Fruit fly (Drosophila melanogaster) whole organism, embryonic: ENCODE measurements around the gene CG31189.

Source experiments
- Ada2b ChIP-seq: fragments of 200-800 bp; sonication (Bioruptor generic); IDR thresholded peaks from 2 replicates; pipeline ENCODE4 v1.3.6; 2022; ENCODE audit warnings: missing biosample characterization, missing genetic modification characterization
- CG10462 ChIP-seq: fragments of 200-800 bp; sonication (Bioruptor generic); optimal IDR thresholded peaks from 2 replicates; lab custom pipeline; 2016; ENCODE audit warnings: missing biosample characterization, missing genetic modification characterization
- CG10565 ChIP-seq: fragments of 200-800 bp; sonication (Bioruptor generic); optimal IDR thresholded peaks from 3 replicates; lab custom pipeline; 2016; ENCODE audit warnings: missing biosample characterization, mild to moderate bottlenecking, missing genetic modification characterization
- CG12659 ChIP-seq: fragments of 200-800 bp; sonication (Bioruptor generic); optimal IDR thresholded peaks from 3 replicates; lab custom pipeline; 2017; ENCODE audit warnings: mild to moderate bottlenecking, missing biosample characterization, missing genetic modification reagents, missing genetic modification characterization
- CG1647 ChIP-seq: fragments of 200-800 bp; sonication (Bioruptor generic); optimal IDR thresholded peaks from 3 replicates; lab custom pipeline; 2016; ENCODE audit warnings: missing biosample characterization, missing genetic modification characterization
- CG17328 ChIP-seq: fragments of 200-800 bp; sonication (Bioruptor generic); IDR thresholded peaks from 2 replicates; pipeline ENCODE4 v1.3.6; 2022; ENCODE audit warnings: missing biosample characterization, missing genetic modification characterization
- CG18599 ChIP-seq: fragments of 200-800 bp; sonication (Bioruptor generic); optimal IDR thresholded peaks from 3 replicates; lab custom pipeline; 2017; ENCODE audit warnings: missing biosample characterization, missing genetic modification characterization, mild to moderate bottlenecking, moderate library complexity, missing genetic modification reagents
- CG4404 ChIP-seq: fragments of 200-800 bp; sonication (Bioruptor generic); IDR thresholded peaks from 2 replicates; pipeline ENCODE4 v1.3.6; 2022; ENCODE audit warnings: missing biosample characterization, missing genetic modification characterization
- CG6175 ChIP-seq: fragments of 200-800 bp; sonication (Bioruptor generic); IDR thresholded peaks from 3 replicates; pipeline ENCODE4 v1.3.6; 2022; ENCODE audit warnings: missing biosample characterization, missing genetic modification characterization
- CG6765 ChIP-seq: fragments of 200-800 bp; sonication (Bioruptor generic); optimal IDR thresholded peaks from 3 replicates; lab custom pipeline; 2017; ENCODE audit warnings: missing biosample characterization, mild to moderate bottlenecking, missing genetic modification characterization
- CG7357 ChIP-seq: fragments of 200-800 bp; sonication (Bioruptor generic); IDR thresholded peaks from 3 replicates; pipeline ENCODE4 v1.3.6; 2022; ENCODE audit warnings: missing biosample characterization, missing genetic modification characterization
- CG7987 ChIP-seq: fragments of 200-800 bp; sonication (Bioruptor generic); optimal IDR thresholded peaks from 2 replicates; lab custom pipeline; 2018; ENCODE audit warnings: missing biosample characterization, mild to moderate bottlenecking, missing genetic modification characterization, moderate library complexity
- CG8924 ChIP-seq: fragments of 200-800 bp; optimal IDR thresholded peaks from 3 replicates; lab custom pipeline; 2019; ENCODE audit warnings: missing biosample characterization, mild to moderate bottlenecking, missing genetic modification characterization, moderate library complexity
- Dad ChIP-seq: fragments of 200-800 bp; sonication (Bioruptor generic); optimal IDR thresholded peaks from 3 replicates; lab custom pipeline; 2016; ENCODE audit warnings: missing biosample characterization, missing genetic modification characterization
- Dip3 ChIP-seq: fragments of 200-800 bp; sonication (Bioruptor generic); optimal IDR thresholded peaks from 3 replicates; lab custom pipeline; 2016; ENCODE audit warnings: missing biosample characterization, missing genetic modification characterization
- E2f2 ChIP-seq: fragments of 200-800 bp; sonication (Bioruptor generic); IDR thresholded peaks from 2 replicates; pipeline ENCODE4 v1.3.6; 2022; ENCODE audit warnings: missing biosample characterization, missing genetic modification characterization
- HLH54F ChIP-seq: fragments of 200-800 bp; sonication (Bioruptor generic); optimal IDR thresholded peaks from 3 replicates; lab custom pipeline; 2016; ENCODE audit warnings: missing biosample characterization, missing genetic modification characterization
- Hmr ChIP-seq: fragments of 200-800 bp; sonication (Bioruptor generic); optimal IDR thresholded peaks from 3 replicates; lab custom pipeline; 2017; ENCODE audit warnings: mild to moderate bottlenecking, missing biosample characterization, missing genetic modification reagents, missing genetic modification characterization
- MTF-1 ChIP-seq: fragments of 200-800 bp; sonication (Bioruptor generic); optimal IDR thresholded peaks from 2 replicates; lab custom pipeline; 2018; ENCODE audit warnings: missing biosample characterization, mild to moderate bottlenecking, missing genetic modification characterization, borderline replicate concordance
- NC2β ChIP-seq: fragments of 200-800 bp; sonication (Bioruptor generic); optimal IDR thresholded peaks from 2 replicates; lab custom pipeline; 2016; ENCODE audit warnings: missing biosample characterization, missing genetic modification characterization
- NFAT ChIP-seq: fragments of 200-800 bp; sonication (Bioruptor generic); IDR thresholded peaks from 2 replicates; pipeline ENCODE4 v1.3.6; 2022; ENCODE audit warnings: missing biosample characterization, missing genetic modification characterization
- PHDP ChIP-seq: fragments of 200-800 bp; sonication (Bioruptor generic); optimal IDR thresholded peaks from 3 replicates; lab custom pipeline; 2018; ENCODE audit warnings: missing biosample characterization, mild to moderate bottlenecking, missing genetic modification characterization, moderate library complexity
- Xrp1 ChIP-seq: fragments of 200-800 bp; sonication (Bioruptor generic); IDR thresholded peaks from 2 replicates; pipeline ENCODE4 v1.3.6; 2022; ENCODE audit warnings: missing biosample characterization, missing genetic modification characterization
- YL-1 ChIP-seq: fragments of 200-800 bp; sonication (Bioruptor generic); optimal IDR thresholded peaks from 3 replicates; lab custom pipeline; 2017; ENCODE audit warnings: missing biosample characterization, mild to moderate bottlenecking, missing genetic modification characterization
- bcd ChIP-seq: fragments of 200-800 bp; sonication (Bioruptor generic); optimal IDR thresholded peaks from 2 replicates; lab custom pipeline; 2017; ENCODE audit warnings: missing biosample characterization, mild to moderate bottlenecking, missing genetic modification characterization
- br ChIP-seq: fragments of >200 bp; optimal IDR thresholded peaks from 2 replicates; lab custom pipeline; 2017
- cas ChIP-seq: fragments of 200-800 bp; sonication (Bioruptor generic); IDR thresholded peaks from 2 replicates; pipeline ENCODE4 v1.3.6; 2022; ENCODE audit warnings: missing biosample characterization, missing genetic modification characterization
- cato ChIP-seq: fragments of 200-800 bp; sonication (Bioruptor generic); optimal IDR thresholded peaks from 2 replicates; lab custom pipeline; 2016; ENCODE audit warnings: missing biosample characterization, missing genetic modification characterization, borderline replicate concordance
- caup ChIP-seq: fragments of 200-800 bp; sonication (Bioruptor generic); optimal IDR thresholded peaks from 3 replicates; lab custom pipeline; 2017; ENCODE audit warnings: missing biosample characterization, mild to moderate bottlenecking, missing genetic modification characterization, moderate library complexity; ENCODE audit not compliant: severe bottlenecking
- corto ChIP-seq: fragments of 200-800 bp; sonication (Bioruptor generic); optimal IDR thresholded peaks from 2 replicates; lab custom pipeline; 2016; ENCODE audit warnings: missing biosample characterization, mild to moderate bottlenecking, missing genetic modification characterization, moderate library complexity
- emc ChIP-seq: fragments of 200-800 bp; sonication (Bioruptor generic); optimal IDR thresholded peaks from 2 replicates; lab custom pipeline; 2016; ENCODE audit warnings: missing biosample characterization, missing genetic modification characterization
- en ChIP-seq: fragments of 200-800 bp; sonication (Bioruptor generic); optimal IDR thresholded peaks from 2 replicates; lab custom pipeline; 2016; ENCODE audit warnings: missing biosample characterization, missing genetic modification characterization
- gem ChIP-seq: fragments of 200-800 bp; sonication (Bioruptor generic); optimal IDR thresholded peaks from 2 replicates; lab custom pipeline; 2019; ENCODE audit warnings: missing biosample characterization, mild to moderate bottlenecking, missing genetic modification characterization, moderate library complexity
- grn ChIP-seq: fragments of 200-800 bp; sonication (Bioruptor generic); optimal IDR thresholded peaks from 3 replicates; lab custom pipeline; 2017; ENCODE audit warnings: missing biosample characterization, missing genetic modification characterization
- lab ChIP-seq: fragments of 200-800 bp; sonication (Bioruptor generic); optimal IDR thresholded peaks from 3 replicates; lab custom pipeline; 2017; ENCODE audit warnings: missing biosample characterization, missing genetic modification characterization, mild to moderate bottlenecking, moderate library complexity, missing genetic modification reagents
- lbe ChIP-seq: fragments of 200-800 bp; sonication (Bioruptor generic); optimal IDR thresholded peaks from 2 replicates; lab custom pipeline; 2016; ENCODE audit warnings: missing biosample characterization, mild to moderate bottlenecking, missing genetic modification characterization
- nerfin-1 ChIP-seq: fragments of 200-800 bp; sonication (Bioruptor generic); optimal IDR thresholded peaks from 3 replicates; lab custom pipeline; 2019; ENCODE audit warnings: missing biosample characterization, mild to moderate bottlenecking, missing genetic modification characterization, moderate library complexity
- nerfin-2 ChIP-seq: fragments of 200-800 bp; sonication (Bioruptor generic); IDR thresholded peaks from 2 replicates; pipeline ENCODE4 v1.3.6; 2022; ENCODE audit warnings: missing biosample characterization, missing genetic modification characterization; ENCODE audit not compliant: partially characterized antibody
- pan ChIP-seq, 4 experiments: fragments of >200 bp in 3 of 4; fragments of 200-800 bp in 1 of 4; sonication (Bioruptor generic) in 1 of 4; optimal IDR thresholded peaks in 3 of 4; IDR thresholded peaks in 1 of 4; 2 replicates each; pipeline versions ENCODE4 v1.3.6 to Lab custom; 2017 to 2022; ENCODE audit warnings: missing biosample characterization in 2 of 4, missing genetic modification characterization in 2 of 4, mixed read lengths in 1 of 4
- pfk ChIP-seq: fragments of 200-800 bp; sonication (Bioruptor generic); optimal IDR thresholded peaks from 2 replicates; lab custom pipeline; 2018; ENCODE audit warnings: missing biosample characterization, mild to moderate bottlenecking, missing genetic modification characterization, moderate library complexity
- pita ChIP-seq: fragments of 200-800 bp; sonication (Bioruptor generic); optimal IDR thresholded peaks from 2 replicates; lab custom pipeline; 2017; ENCODE audit warnings: missing biosample characterization, mild to moderate bottlenecking, missing genetic modification characterization
- row ChIP-seq: fragments of 200-800 bp; sonication (Bioruptor generic); IDR thresholded peaks from 3 replicates; pipeline ENCODE4 v1.3.6; 2022; ENCODE audit warnings: missing biosample characterization, missing genetic modification characterization
- sd ChIP-seq: fragments of 200-800 bp; sonication (Bioruptor generic); optimal IDR thresholded peaks from 3 replicates; lab custom pipeline; 2018; ENCODE audit warnings: missing biosample characterization, mild to moderate bottlenecking, missing genetic modification characterization, moderate library complexity
- sisA ChIP-seq: fragments of 200-800 bp; sonication (Bioruptor generic); IDR thresholded peaks from 2 replicates; pipeline ENCODE4 v1.3.6; 2022; ENCODE audit warnings: missing biosample characterization, missing genetic modification characterization
- sqz ChIP-seq: fragments of 200-800 bp; sonication (Bioruptor generic); optimal IDR thresholded peaks from 3 replicates; lab custom pipeline; 2018; ENCODE audit warnings: missing biosample characterization, mild to moderate bottlenecking, missing genetic modification characterization
- tio ChIP-seq: fragments of 200-800 bp; sonication (Bioruptor generic); optimal IDR thresholded peaks from 2 replicates; lab custom pipeline; 2017; ENCODE audit warnings: missing biosample characterization, missing genetic modification characterization, inconsistent platforms
- unc-4 ChIP-seq: fragments of 200-800 bp; sonication (Bioruptor generic); IDR thresholded peaks from 2 replicates; pipeline ENCODE4 v1.3.6; 2022; ENCODE audit warnings: missing biosample characterization, missing genetic modification characterization; ENCODE audit not compliant: partially characterized antibody
- zfh2 ChIP-seq: fragments of 200-800 bp; sonication (Bioruptor generic); optimal IDR thresholded peaks from 2 replicates; lab custom pipeline; 2016; ENCODE audit warnings: missing biosample characterization, missing genetic modification characterization

Gene CG31189

dm6 chr3R:21064000-21064924 lies 18.6 kb upstream of the CG31189 start, which contains the start of gene Cortactin (continued):
- TF ChIP-seq pan (optimal IDR thresholded peaks at IDR 0.05; lab: Kevin White, UChicago) (no peak), pan (GFP tag; optimal IDR thresholded peaks at IDR 0.05 in 1 of 2, IDR thresholded peaks at IDR 0.05 in 1 of 2) (no peak), emc (no peak), en (GFP tag; lab: Kevin White, UChicago) (no peak), PHDP (tag; lab: Kevin White, UChicago) (no peak), pfk (GFP tag; lab: Kevin White, UChicago) (no peak), CG10462 (no peak), sd (tag; lab: Kevin White, UChicago) (no peak), CG4404 (GFP tag; lab: Robert Waterston, UW) (no peak), Ada2b (GFP tag; lab: Robert Waterston, UW) (no peak), CG1647 (GFP tag; lab: Kevin White, UChicago) (no peak), lab (GFP tag; lab: Kevin White, UChicago) (no peak), sisA (no peak), CG7357 (GFP tag; lab: Robert Waterston, UW) (no peak), pita (GFP tag; lab: Kevin White, UChicago) (no peak), CG12659 (GFP tag; lab: Kevin White, UChicago) (peak; percentile 62), bcd (GFP tag; lab: Kevin White, UChicago) (no peak), tio (GFP tag; lab: Kevin White, UChicago) (no peak), CG17328 (GFP tag; lab: Robert Waterston, UW) (no peak), nerfin-2 (GFP tag; lab: Robert Waterston, UW) (peak; percentile 84), Dip3 (GFP tag; lab: Kevin White, UChicago) (no peak), CG8924 (no peak), HLH54F (GFP tag; lab: Kevin White, UChicago) (no peak), NC2β (no peak), Xrp1 (GFP tag; lab: Robert Waterston, UW) (no peak), MTF-1 (GFP tag; lab: Kevin White, UChicago) (no peak), zfh2 (GFP tag; lab: Kevin White, UChicago) (peak; percentile 11), CG6175 (GFP tag; lab: Robert Waterston, UW) (no peak), cato (GFP tag; lab: Kevin White, UChicago) (no peak), grn (peak; percentile 95), Hmr (GFP tag; lab: Kevin White, UChicago) (no peak), unc-4 (GFP tag; lab: Robert Waterston, UW) (peak; percentile 87), cas (no peak), lbe (no peak), YL-1 (peak; percentile 30), CG7987 (GFP tag; lab: Kevin White, UChicago) (no peak), sqz (GFP tag; lab: Kevin White, UChicago) (no peak), gem (no peak), br (lab: Kevin White, UChicago) (no peak), caup (GFP tag; lab: Kevin White, UChicago) (no peak), NFAT (GFP tag; lab: Robert Waterston, UW) (peak; percentile 40; the same call in 1 of the 2 replicates), CG18599 (GFP tag; lab: Kevin White, UChicago) (no peak), nerfin-1 (tag; lab: Kevin White, UChicago) (no peak), row (GFP tag; lab: Robert Waterston, UW) (peak; percentile 58), CG6765 (GFP tag; lab: Kevin White, UChicago) (no peak), corto (GFP tag; lab: Kevin White, UChicago) (no peak), E2f2 (GFP tag; lab: Robert Waterston, UW) (peak; percentile 99), Dad (GFP tag; lab: Kevin White, UChicago) (no peak), CG10565 (no peak)
